Fruit fly (Drosophila melanogaster): ENCODE measurements around the gene Ca-beta.

Ca-beta gene

dm6 chr2L:11208563-11209344 lies 5.4 kb upstream of the Ca-beta start (continued):
- TF ChIP-seq NC2β (GFP tag; optimal IDR thresholded peaks at IDR 0.05) (peak; percentile 57), eve (GFP tag; optimal IDR thresholded peaks at IDR 0.05) (peak in 1 of 2 experiments; percentile 51), dimm (GFP tag; IDR thresholded peaks at IDR 0.05) (peak; percentile 55), gsb (GFP tag; IDR thresholded peaks at IDR 0.05) (no peak), trh (GFP tag; optimal IDR thresholded peaks at IDR 0.05) (no peak), Aef1 (GFP tag; IDR thresholded peaks at IDR 0.05) (no peak), CG10209 (GFP tag; optimal IDR thresholded peaks at IDR 0.05) (peak; percentile 65), CG33557 (GFP tag; optimal IDR thresholded peaks at IDR 0.05) (peak; percentile 74), Gsc (GFP tag; IDR thresholded peaks at IDR 0.05) (no peak), Ada2b (GFP tag; IDR thresholded peaks at IDR 0.05) (peak; percentile 20), CG42726 (GFP tag; IDR thresholded peaks at IDR 0.05; ENCODE audit: partially characterized antibody) (no peak), unc-4 (GFP tag; IDR thresholded peaks at IDR 0.05; ENCODE audit: partially characterized antibody) (no peak), cwo (GFP tag; optimal IDR thresholded peaks at IDR 0.05) (no peak), Mad (GFP tag; optimal IDR thresholded peaks at IDR 0.05) (peak; percentile 10), CG7745 (tag; optimal IDR thresholded peaks at IDR 0.05) (peak; percentile 58), CG17186 (GFP tag; optimal IDR thresholded peaks at IDR 0.05) (no peak), CG2875 (GFP tag; optimal IDR thresholded peaks at IDR 0.05) (peak; percentile 76), bowl (GFP tag; IDR thresholded peaks at IDR 0.05) (no peak), CG30431 (GFP tag; optimal IDR thresholded peaks at IDR 0.05) (no peak), CG8924 (tag; optimal IDR thresholded peaks at IDR 0.05) (peak; percentile 78), Bteb2 (GFP tag; optimal IDR thresholded peaks at IDR 0.05) (no peak), CG18476 (GFP tag; optimal IDR thresholded peaks at IDR 0.05) (no peak), Fer1 (GFP tag; optimal IDR thresholded peaks at IDR 0.05) (no peak), fd64A (GFP tag; optimal IDR thresholded peaks at IDR 0.05) (no peak), pfk (GFP tag; optimal IDR thresholded peaks at IDR 0.05) (no peak), sisA (GFP tag; IDR thresholded peaks at IDR 0.05) (peak; percentile 73), CG3726 (GFP tag; IDR thresholded peaks at IDR 0.05) (peak; percentile 29; the same call in 1 of the 3 replicates), CG14014 (GFP tag; IDR thresholded peaks at IDR 0.05) (no peak), CG10979 (tag; optimal IDR thresholded peaks at IDR 0.05) (peak; percentile 88), pnt (GFP tag; optimal IDR thresholded peaks at IDR 0.05) (no peak), CG4282 (GFP tag; optimal IDR thresholded peaks at IDR 0.05) (no peak), Gug (GFP tag; IDR thresholded peaks at IDR 0.05) (no peak; the same call in 3 of the 4 replicates), Rx (GFP tag; IDR thresholded peaks at IDR 0.05) (no peak), Spps (tag; optimal IDR thresholded peaks at IDR 0.05) (peak; percentile 50), CG32532 (GFP tag; IDR thresholded peaks at IDR 0.05) (no peak), Meics (GFP tag; optimal IDR thresholded peaks at IDR 0.05) (no peak), CG15696 (tag; optimal IDR thresholded peaks at IDR 0.05) (no peak), grn (GFP tag; optimal IDR thresholded peaks at IDR 0.05) (no peak), Poxn (GFP tag; IDR thresholded peaks at IDR 0.05) (no peak), Atf3 (GFP tag; optimal IDR thresholded peaks at IDR 0.05) (peak; percentile 36), Atf6 (GFP tag; IDR thresholded peaks at IDR 0.05) (no peak), corto (GFP tag; optimal IDR thresholded peaks at IDR 0.05) (no peak), vfl (GFP tag; optimal IDR thresholded peaks at IDR 0.05) (no peak), Deaf1 (tag; optimal IDR thresholded peaks at IDR 0.05) (no peak), cad (GFP tag; optimal IDR thresholded peaks at IDR 0.05) (no peak), Myb (GFP tag; optimal IDR thresholded peaks at IDR 0.05) (no peak), CG11398 (GFP tag; optimal IDR thresholded peaks at IDR 0.05) (no peak), CG30020 (tag; optimal IDR thresholded peaks at IDR 0.05) (no peak), jumu (GFP tag; optimal IDR thresholded peaks at IDR 0.05) (no peak), CG33213 (GFP tag; optimal IDR thresholded peaks at IDR 0.05) (no peak), slou (GFP tag; optimal IDR thresholded peaks at IDR 0.05) (no peak)
